Worm (Caenorhabditis elegans) whole organism, mixed stage, embryonic: ENCODE data around the gene ZK185.5.

ENCODE experiments used
- nhr-2 ChIP-seq: fragments of 150-350 bp; optimal IDR thresholded peaks from 2 replicates; lab custom pipeline; 2014; ENCODE audit warnings: missing biosample characterization, missing genetic modification characterization
- snpc-4 ChIP-seq: fragments of 150-350 bp; optimal IDR thresholded peaks from 2 replicates; lab custom pipeline; 2014; ENCODE audit warnings: missing biosample characterization, missing genetic modification characterization
- sptf-1 ChIP-seq: sonication (generic microtip); optimal IDR thresholded peaks from 2 replicates; lab custom pipeline; 2017; ENCODE audit warnings: mild to moderate bottlenecking, missing genetic modification characterization, moderate library complexity, missing compliant biosample characterization
- unc-39 ChIP-seq: fragments of 150-350 bp; optimal IDR thresholded peaks from 2 replicates; lab custom pipeline; 2014; ENCODE audit warnings: missing biosample characterization, missing genetic modification characterization
- unc-62 ChIP-seq: fragments of 150-350 bp; optimal IDR thresholded peaks from 2 replicates; lab custom pipeline; 2014; ENCODE audit warnings: missing biosample characterization, missing genetic modification reagents, missing genetic modification characterization
- ztf-11 ChIP-seq: fragments of 150-350 bp; optimal IDR thresholded peaks from 2 replicates; lab custom pipeline; 2014; ENCODE audit warnings: missing biosample characterization, missing genetic modification characterization

- no peak for TF ChIP-seq unc-62 (GFP tag; lab: Kevin White, UChicago)
- TF ChIP-seq snpc-4 = no peak
- no peak for TF ChIP-seq nhr-2
- no peak for TF ChIP-seq ztf-11 (tag; lab: Kevin White, UChicago)
- no peak for TF ChIP-seq unc-39 (tag; lab: Kevin White, UChicago)
- no peak for TF ChIP-seq sptf-1 (tag; lab: Kevin White, UChicago)
Observed at ce11 chrIV:4524943-4525342, 20.8 kb downstream of the ZK185.5 start, which contains the start of gene ZK180.6.
